Worm (Caenorhabditis elegans): ENCODE data around the gene C52E2.3.

C52E2.3 gene

ce11 chrII:1889071-1889470, 38.0 kb downstream of the C52E2.3 start, which contains the start of gene math-8:
Gene math-8, minus strand, starts transcription at chrII:1889171.
- TF ChIP-seq tbx-8 (GFP tag; optimal IDR thresholded peaks at IDR 0.05) (no peak), nhr-2 (tag; optimal IDR thresholded peaks at IDR 0.05) (no peak), lin-32 (GFP tag; optimal IDR thresholded peaks at IDR 0.05) (no peak), bed-3 (GFP tag; optimal IDR thresholded peaks at IDR 0.05) (no peak), cnd-1 (tag; optimal IDR thresholded peaks at IDR 0.05) (no peak), drap-1 (GFP tag; optimal IDR thresholded peaks at IDR 0.05) (no peak), nhr-76 (tag; optimal IDR thresholded peaks at IDR 0.05) (no peak), snpc-4 (tag; optimal IDR thresholded peaks at IDR 0.05) (no peak), hlh-1 (tag; optimal IDR thresholded peaks at IDR 0.05) (no peak), ztf-11 (tag; optimal IDR thresholded peaks at IDR 0.05) (no peak), zip-8 (tag; optimal IDR thresholded peaks at IDR 0.05) (no peak), pha-4 (tag; optimal IDR thresholded peaks at IDR 0.05) (no peak)

- no peak for TF ChIP-seq nhr-28 (tag; optimal IDR thresholded peaks at IDR 0.05)
- TF ChIP-seq nhr-76 (tag; optimal IDR thresholded peaks at IDR 0.05), result no peak
- TF ChIP-seq snpc-4 (tag; optimal IDR thresholded peaks at IDR 0.05), result no peak
These were observed 39.6 kb downstream of the C52E2.3 start, which contains the start of gene math-9 for ce11 chrII:1890682-1891081. Gene math-9, minus strand, starts transcription at chrII:1890782.

ce11 chrII:1893912-1894311, 42.9 kb downstream of the C52E2.3 start, which contains the start of gene C16C4.1:
Gene C16C4.1, plus strand, starts transcription at chrII:1894212.
- TF ChIP-seq nhr-76 (tag; optimal IDR thresholded peaks at IDR 0.05), result no peak
- TF ChIP-seq mls-2 (tag; optimal IDR thresholded peaks at IDR 0.05), result no peak
- TF ChIP-seq ztf-11 (tag; optimal IDR thresholded peaks at IDR 0.05), result no peak
- no peak for TF ChIP-seq unc-120 (tag; optimal IDR thresholded peaks at IDR 0.05; ENCODE audit: poor library complexity, severe bottlenecking)
- TF ChIP-seq lsy-2 (tag; optimal IDR thresholded peaks at IDR 0.05), result no peak
- TF ChIP-seq elt-3 (tag; optimal IDR thresholded peaks at IDR 0.05), result no peak
- TF ChIP-seq drap-1 (GFP tag; optimal IDR thresholded peaks at IDR 0.05), result no peak
- no peak for TF ChIP-seq ceh-83 (GFP tag; optimal IDR thresholded peaks at IDR 0.05)
- no peak for TF ChIP-seq unc-62 (GFP tag; optimal IDR thresholded peaks at IDR 0.05)
- TF ChIP-seq sptf-1 (tag; optimal IDR thresholded peaks at IDR 0.05), result no peak
- TF ChIP-seq sem-2 (GFP tag; optimal IDR thresholded peaks at IDR 0.05), result no peak
- TF ChIP-seq lin-32 (GFP tag; optimal IDR thresholded peaks at IDR 0.05), result no peak
- no peak for TF ChIP-seq M03D4.4 (tag; optimal IDR thresholded peaks at IDR 0.05)
- no peak for TF ChIP-seq nhr-2 (tag; optimal IDR thresholded peaks at IDR 0.05)
- no peak for TF ChIP-seq pha-4 (tag; optimal IDR thresholded peaks at IDR 0.05)
- TF ChIP-seq elt-1 (tag; optimal IDR thresholded peaks at IDR 0.05; ENCODE audit: borderline replicate concordance, insufficient read depth), result no peak
- TF ChIP-seq tbx-8 (GFP tag; optimal IDR thresholded peaks at IDR 0.05), result no peak
- no peak for TF ChIP-seq cnd-1 (tag; optimal IDR thresholded peaks at IDR 0.05)
- TF ChIP-seq lin-13 (tag; optimal IDR thresholded peaks at IDR 0.05), result no peak
- no peak for TF ChIP-seq nhr-12 (tag; optimal IDR thresholded peaks at IDR 0.05)

DNA sequence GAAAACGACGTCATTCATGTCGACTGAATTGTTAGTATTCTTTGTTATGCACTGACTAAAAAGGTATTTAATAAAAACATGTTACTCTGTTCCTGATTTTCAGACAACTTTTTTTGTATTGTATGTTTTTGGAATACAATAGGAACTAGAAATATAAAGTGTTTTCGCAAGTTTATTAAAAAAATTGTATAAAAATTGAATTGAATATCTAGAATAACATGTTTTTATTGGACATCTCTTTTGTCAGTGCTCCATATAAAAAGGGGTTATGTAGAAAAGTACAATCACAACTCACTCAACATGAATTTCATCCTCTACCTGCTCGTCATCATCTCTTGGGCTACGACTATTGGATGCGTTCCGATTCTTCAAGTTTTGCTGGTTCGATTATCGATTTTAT, 44.2 kb downstream of the C52E2.3 start, which contains the start of gene C46F9.5:
C46F9.5 (plus strand) TSS at position 301 of the 400 bp plus-strand sequence.
- TF ChIP-seq flh-1 (GFP tag; optimal IDR thresholded peaks at IDR 0.05) (no peak), lsy-2 (tag; optimal IDR thresholded peaks at IDR 0.05) (no peak), snpc-4 (tag; optimal IDR thresholded peaks at IDR 0.05) (no peak), lin-13 (tag; optimal IDR thresholded peaks at IDR 0.05) (no peak), unc-62 (GFP tag; optimal IDR thresholded peaks at IDR 0.05) (no peak), ham-2 (GFP tag; optimal IDR thresholded peaks at IDR 0.05) (no peak), elt-3 (tag; optimal IDR thresholded peaks at IDR 0.05) (no peak), mls-2 (tag; optimal IDR thresholded peaks at IDR 0.05) (no peak), nhr-12 (tag; optimal IDR thresholded peaks at IDR 0.05) (no peak)

DNA sequence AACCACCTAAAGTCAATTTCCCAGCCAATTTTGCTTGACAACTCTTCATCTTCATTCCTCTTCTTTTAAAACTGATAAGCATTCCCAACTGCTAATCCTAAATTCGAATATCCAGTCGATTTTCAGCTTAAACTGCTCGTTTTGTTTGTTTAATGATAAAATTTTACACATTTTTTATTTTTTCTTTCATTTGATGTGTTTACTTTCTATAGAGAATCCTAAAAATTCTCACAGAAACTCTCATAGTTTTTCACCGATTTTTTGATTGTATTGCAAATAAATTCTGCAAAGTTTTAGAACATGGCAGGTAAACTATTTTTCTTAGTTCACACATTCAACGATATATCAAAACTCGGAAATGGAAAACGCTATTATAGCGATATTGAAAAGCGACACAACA, 44.7 kb downstream of the C52E2.3 start, which contains the start of gene math-25:
math-25 (plus strand) TSS at position 301 of the 400 bp plus-strand sequence.
- no peak for TF ChIP-seq elt-3 (tag; optimal IDR thresholded peaks at IDR 0.05)
- TF ChIP-seq lsy-2 (tag; optimal IDR thresholded peaks at IDR 0.05), result no peak

DNA sequence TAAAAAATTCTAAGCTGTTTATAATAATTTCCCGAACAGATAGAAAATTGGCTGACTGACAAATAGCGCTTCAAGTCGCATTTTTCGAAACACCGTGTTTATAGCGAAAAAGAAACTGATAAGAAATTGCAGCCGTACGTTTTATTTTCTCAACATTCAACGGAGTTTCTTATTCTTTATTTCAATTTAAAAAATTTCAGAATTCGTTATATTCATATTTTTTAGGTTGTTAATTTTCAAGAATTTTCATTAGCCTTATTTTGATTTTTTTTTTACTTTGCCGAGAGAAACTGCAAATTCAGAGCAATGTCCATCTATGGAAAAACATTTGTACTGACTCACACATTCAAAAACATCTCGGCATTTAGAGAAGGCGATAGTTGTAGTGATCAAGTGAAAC, 46.9 kb downstream of the C52E2.3 start, which contains the start of gene C46F9.6:
C46F9.6 (plus strand) TSS at position 301 of the 400 bp plus-strand sequence.
- TF ChIP-seq cnd-1 (tag; optimal IDR thresholded peaks at IDR 0.05), result no peak
- TF ChIP-seq mls-2 (tag; optimal IDR thresholded peaks at IDR 0.05), result no peak
- TF ChIP-seq ceh-43 (GFP tag; optimal IDR thresholded peaks at IDR 0.05), result no peak
- no peak for TF ChIP-seq snpc-4 (tag; optimal IDR thresholded peaks at IDR 0.05)
- TF ChIP-seq zip-8 (tag; optimal IDR thresholded peaks at IDR 0.05), result no peak
- no peak for TF ChIP-seq sptf-1 (tag; optimal IDR thresholded peaks at IDR 0.05)
- no peak for TF ChIP-seq lin-32 (GFP tag; optimal IDR thresholded peaks at IDR 0.05)
- TF ChIP-seq nhr-76 (tag; optimal IDR thresholded peaks at IDR 0.05), result no peak
- no peak for TF ChIP-seq nhr-2 (tag; optimal IDR thresholded peaks at IDR 0.05)
- TF ChIP-seq ces-1 (GFP tag; optimal IDR thresholded peaks at IDR 0.05), result no peak
- no peak for TF ChIP-seq tbx-8 (GFP tag; optimal IDR thresholded peaks at IDR 0.05)
- TF ChIP-seq mep-1 (tag; optimal IDR thresholded peaks at IDR 0.05), result no peak
- TF ChIP-seq ceh-83 (GFP tag; optimal IDR thresholded peaks at IDR 0.05), result no peak

Measured in whole organism, mixed stage, embryonic.